Fruit fly (Drosophila melanogaster): ENCODE measurements around the gene CG14421.

Gene CG14421

dm6 chrX:2973593-2973992 lies 32.4 kb downstream of the CG14421 start, which contains the start of gene rst (continued):
- TF ChIP-seq CG13894 (tag; optimal IDR thresholded peaks at IDR 0.05) (peak; percentile 82), Atf6 (GFP tag; IDR thresholded peaks at IDR 0.05) (0 out of 2 replicates have a peak, but pooled peaks have one; percentile 20), CG11695 (GFP tag; IDR thresholded peaks at IDR 0.05) (no peak), CG3726 (GFP tag; IDR thresholded peaks at IDR 0.05) (no peak), tgo (GFP tag; IDR thresholded peaks at IDR 0.05) (no peak), pfk (GFP tag; optimal IDR thresholded peaks at IDR 0.05) (no peak), CG3065 (GFP tag; optimal IDR thresholded peaks at IDR 0.05) (no peak), C15 (GFP tag; IDR thresholded peaks at IDR 0.05) (no peak), chinmo (GFP tag; IDR thresholded peaks at IDR 0.05; ENCODE audit: partially characterized antibody) (peak; percentile 62; the same call in 1 of the 4 replicates), ind (GFP tag; optimal IDR thresholded peaks at IDR 0.05) (no peak), Adf1 (GFP tag; IDR thresholded peaks at IDR 0.05) (no peak), ap (GFP tag; IDR thresholded peaks at IDR 0.05) (no peak), CkIIα-i1 (GFP tag; IDR thresholded peaks at IDR 0.05) (no peak), usp (GFP tag; optimal IDR thresholded peaks at IDR 0.05) (no peak)

- TF ChIP-seq bab2 (GFP tag; optimal IDR thresholded peaks at IDR 0.05) (peak; percentile 29), CoRest (tag; optimal IDR thresholded peaks at IDR 0.05) (peak; percentile 5), CG14710 (tag; optimal IDR thresholded peaks at IDR 0.05) (peak; percentile 45), pnt (GFP tag; optimal IDR thresholded peaks at IDR 0.05) (peak; percentile 52), CG10959 (GFP tag; IDR thresholded peaks at IDR 0.05) (peak; percentile 44), chif (GFP tag; optimal IDR thresholded peaks at IDR 0.05) (peak; percentile 35 to 47), rib (GFP tag; IDR thresholded peaks at IDR 0.05) (no peak), CG16815 (GFP tag; optimal IDR thresholded peaks at IDR 0.05) (peak; percentile 11), Oli (tag; optimal IDR thresholded peaks at IDR 0.05) (peak; percentile 24), dm (GFP tag; optimal IDR thresholded peaks at IDR 0.05) (peak; percentile 1), zen (tag; optimal IDR thresholded peaks at IDR 0.05) (peak; percentile 71), CG7987 (GFP tag; optimal IDR thresholded peaks at IDR 0.05) (no peak), fd102C (GFP tag; optimal IDR thresholded peaks at IDR 0.05) (peak; percentile 14), slbo (GFP tag; IDR thresholded peaks at IDR 0.05) (peak; percentile 39; the same call in 1 of the 2 replicates), grau (tag; optimal IDR thresholded peaks at IDR 0.05) (peak; percentile 2), CG30403 (GFP tag; optimal IDR thresholded peaks at IDR 0.05) (peak; percentile 49), CG10543 (GFP tag; optimal IDR thresholded peaks at IDR 0.05) (no peak), CG15601 (tag; optimal IDR thresholded peaks at IDR 0.05) (peak; percentile 24), CG17328 (GFP tag; IDR thresholded peaks at IDR 0.05) (peak; percentile 45; the same call in 1 of the 2 replicates), CG15514 (GFP tag; optimal IDR thresholded peaks at IDR 0.05) (no peak), CG8388 (GFP tag; optimal IDR thresholded peaks at IDR 0.05) (peak; percentile 49), Opbp (GFP tag; IDR thresholded peaks at IDR 0.05; ENCODE audit: partially characterized antibody) (no peak), dan (GFP tag; IDR thresholded peaks at IDR 0.05) (no peak), vvl (GFP tag; IDR thresholded peaks at IDR 0.05) (0 out of 2 replicates have a peak, but pooled peaks have one; percentile 41), ken (GFP tag; IDR thresholded peaks at IDR 0.05) (peak; percentile 51; the same call in 1 of the 3 replicates), CG6689 (GFP tag; IDR thresholded peaks at IDR 0.05) (peak; percentile 54; the same call in 1 of the 2 replicates), CG17359 (tag; optimal IDR thresholded peaks at IDR 0.05) (peak; percentile 0), Ssrp (tag; optimal IDR thresholded peaks at IDR 0.05) (peak; percentile 15), kni (GFP tag; optimal IDR thresholded peaks at IDR 0.05) (no peak), CG30431 (GFP tag; optimal IDR thresholded peaks at IDR 0.05) (peak; percentile 33), gfzf (GFP tag; optimal IDR thresholded peaks at IDR 0.05) (no peak), ci (GFP tag; IDR thresholded peaks at IDR 0.05) (0 out of 3 replicates have a peak, but pooled peaks have one; percentile 38), Fer2 (tag; optimal IDR thresholded peaks at IDR 0.05) (no peak), Deaf1 (tag; optimal IDR thresholded peaks at IDR 0.05) (no peak), CG7556 (GFP tag; optimal IDR thresholded peaks at IDR 0.05) (peak; percentile 35)
These were observed 36.8 kb downstream of the CG14421 start for dm6 chrX:2977857-2978473.
